Worm (Caenorhabditis elegans): ENCODE measurements around the gene pax-3.

- TF ChIP-seq nhr-11 (tag; optimal IDR thresholded peaks at IDR 0.05) (no peak), skn-1 (tag; optimal IDR thresholded peaks at IDR 0.05) (no peak), nhr-6 (tag; optimal IDR thresholded peaks at IDR 0.05) (no peak), lin-39 (tag; optimal IDR thresholded peaks at IDR 0.05) (no peak), fos-1 (tag; optimal IDR thresholded peaks at IDR 0.05) (no peak), snpc-4 (tag; optimal IDR thresholded peaks at IDR 0.05) (no peak), egl-27 (tag; optimal IDR thresholded peaks at IDR 0.05) (no peak), nhr-129 (tag; optimal IDR thresholded peaks at IDR 0.05) (no peak), nhr-237 (tag; optimal IDR thresholded peaks at IDR 0.05) (no peak)
Observed at ce11 chrII:10098428-10098827, 47.9 kb upstream of the pax-3 start.

All from whole organism, L2 larva.